Worm (Caenorhabditis elegans) whole organism, L2 larva: Measurements from ENCODE around the gene Y37E11AL.1.

Experiments used
- alr-1 ChIP-seq: fragments of 150-350 bp; optimal IDR thresholded peaks from 2 replicates; lab custom pipeline; 2014; ENCODE audit warnings: missing biosample characterization, missing genetic modification characterization
- lin-11 ChIP-seq: fragments of 150-350 bp; sonication (generic microtip); optimal IDR thresholded peaks from 2 replicates; lab custom pipeline; 2014; ENCODE audit warnings: missing biosample characterization, missing genetic modification characterization, inconsistent platforms, mixed read lengths
- nhr-11 ChIP-seq: fragments of 150-350 bp; optimal IDR thresholded peaks from 2 replicates; lab custom pipeline; 2014; ENCODE audit warnings: missing biosample characterization, missing genetic modification characterization
- peb-1 ChIP-seq: fragments of 150-350 bp; optimal IDR thresholded peaks from 2 replicates; lab custom pipeline; 2014; ENCODE audit warnings: missing biosample characterization, missing genetic modification characterization

- TF ChIP-seq nhr-11 (tag; lab: Kevin White, UChicago) = no peak
- TF ChIP-seq alr-1 (tag; lab: Kevin White, UChicago) = no peak
- no peak for TF ChIP-seq lin-11
- no peak for TF ChIP-seq peb-1
Observed at ce11 chrIV:3701892-3702291, 7.4 kb upstream of the Y37E11AL.1 start, which contains the start of gene Y37E11AL.12.
